Worm (Caenorhabditis elegans) whole organism, L1 larva: ENCODE data around the gene msra-1.

Experiments used
- C04F5.9 ChIP-seq: sonication (generic microtip); optimal IDR thresholded peaks from 2 replicates; lab custom pipeline; 2016; ENCODE audit warnings: missing genetic modification characterization, missing compliant biosample characterization
- alr-1 ChIP-seq: fragments of 200-800 bp; sonication (Bioruptor generic); optimal IDR thresholded peaks from 2 replicates; lab custom pipeline; 2018; ENCODE audit warnings: borderline replicate concordance, mild to moderate bottlenecking, missing genetic modification characterization, missing compliant biosample characterization
- aly-2 ChIP-seq: fragments of 150-350 bp; optimal IDR thresholded peaks from 2 replicates; lab custom pipeline; 2014; ENCODE audit warnings: missing biosample characterization, missing genetic modification characterization
- ama-1 ChIP-seq: fragments of 150-350 bp; optimal IDR thresholded peaks from 2 replicates; lab custom pipeline; 2014
- blmp-1 ChIP-seq: fragments of 150-350 bp; optimal IDR thresholded peaks from 2 replicates; lab custom pipeline; 2014; ENCODE audit warnings: missing biosample characterization, missing genetic modification characterization
- ceh-63 ChIP-seq: fragments of 200-800 bp; sonication (Bioruptor generic); optimal IDR thresholded peaks from 2 replicates; lab custom pipeline; 2018; ENCODE audit warnings: mild to moderate bottlenecking, missing genetic modification characterization, missing compliant biosample characterization
- ceh-90 ChIP-seq: sonication (generic microtip); optimal IDR thresholded peaks from 2 replicates; lab custom pipeline; 2016; ENCODE audit warnings: missing genetic modification characterization, missing compliant biosample characterization
- ces-1 ChIP-seq: fragments of 150-350 bp; optimal IDR thresholded peaks from 2 replicates; lab custom pipeline; 2014; ENCODE audit warnings: missing biosample characterization, missing genetic modification reagents, missing genetic modification characterization
- dpl-1 ChIP-seq, 3 experiments: fragments of 150-350 bp in 2 of 3; sonication (generic microtip) in 1 of 3; optimal IDR thresholded peaks; 2 replicates each; lab custom pipeline; 2014 to 2017; ENCODE audit warnings: missing biosample characterization in 3 of 3, missing genetic modification characterization in 3 of 3, missing genetic modification reagents in 3 of 3
- dsc-1 ChIP-seq: sonication (generic microtip); optimal IDR thresholded peaks from 2 replicates; lab custom pipeline; 2016; ENCODE audit warnings: mild to moderate bottlenecking, missing genetic modification characterization, missing compliant biosample characterization
- efl-1 ChIP-seq, 4 experiments: fragments of 150-350 bp; optimal IDR thresholded peaks in 3 of 4; peaks in 1 of 4; 1 replicate in 1 of 4; 2 replicates in 3 of 4; lab custom pipeline; 2014; ENCODE audit warnings: missing biosample characterization in 2 of 4, missing genetic modification characterization in 2 of 4, missing genetic modification reagents in 2 of 4
- egl-13 ChIP-seq: sonication (generic microtip); optimal IDR thresholded peaks from 2 replicates; lab custom pipeline; 2016; ENCODE audit warnings: missing genotype, missing genetic modification reagents, missing genetic modification characterization, missing compliant biosample characterization
- elt-2 ChIP-seq: sonication (generic microtip); optimal IDR thresholded peaks from 2 replicates; lab custom pipeline; 2016; ENCODE audit warnings: missing genetic modification characterization, mild to moderate bottlenecking, inconsistent platforms, missing compliant biosample characterization, missing genetic modification reagents
- elt-3 ChIP-seq, 6 experiments: fragments of 150-350 bp in 1 of 6; sonication (generic microtip); optimal IDR thresholded peaks; 2 replicates each; lab custom pipeline; 2017 to 2018; ENCODE audit warnings: missing biosample characterization in 6 of 6, missing genetic modification characterization in 6 of 6, inconsistent platforms in 1 of 6
- grh-1 ChIP-seq: fragments of 200-800 bp; sonication (Bioruptor generic); IDR thresholded peaks from 2 replicates; pipeline ENCODE4 v1.3.6; 2022; ENCODE audit warnings: missing genetic modification reagents, missing genetic modification characterization, missing compliant biosample characterization
- hlh-4 ChIP-seq: sonication (generic microtip); optimal IDR thresholded peaks from 2 replicates; lab custom pipeline; 2016; ENCODE audit warnings: mild to moderate bottlenecking, missing genetic modification characterization, missing compliant biosample characterization
- lin-14 ChIP-seq: fragments of 200-800 bp; sonication (Bioruptor generic); optimal IDR thresholded peaks from 2 replicates; lab custom pipeline; 2018; ENCODE audit warnings: mild to moderate bottlenecking, missing genetic modification characterization, moderate library complexity, missing compliant biosample characterization
- lin-15B ChIP-seq: fragments of 150-350 bp; sonication (generic microtip); optimal IDR thresholded peaks from 3 replicates; lab custom pipeline; 2014; ENCODE audit warnings: missing biosample characterization, missing genetic modification characterization
- lin-35 ChIP-seq, 2 experiments: fragments of 150-350 bp; optimal IDR thresholded peaks; 2 replicates each; lab custom pipeline; 2014; ENCODE audit warnings: missing biosample characterization in 2 of 2, missing genetic modification characterization in 2 of 2, missing genetic modification reagents in 2 of 2
- lir-3 ChIP-seq: sonication (generic microtip); optimal IDR thresholded peaks from 2 replicates; lab custom pipeline; 2016; ENCODE audit warnings: mild to moderate bottlenecking, missing genetic modification characterization, moderate library complexity, missing compliant biosample characterization; ENCODE audit not compliant: poor library complexity
- lsy-2 ChIP-seq, 2 experiments: fragments of 150-350 bp; optimal IDR thresholded peaks; 2 replicates each; lab custom pipeline; 2014; ENCODE audit warnings: missing biosample characterization in 2 of 2, missing genetic modification characterization in 2 of 2
- mdl-1 ChIP-seq, 2 experiments: fragments of 150-350 bp; optimal IDR thresholded peaks; 2 replicates each; lab custom pipeline; 2014 to 2017; ENCODE audit warnings: missing biosample characterization in 2 of 2, missing genetic modification characterization in 2 of 2, inconsistent platforms in 1 of 2
- mef-2 ChIP-seq: fragments of 150-350 bp; optimal IDR thresholded peaks from 2 replicates; lab custom pipeline; 2014; ENCODE audit warnings: missing biosample characterization, missing genetic modification characterization
- mep-1 ChIP-seq: fragments of 150-350 bp; optimal IDR thresholded peaks from 2 replicates; lab custom pipeline; 2014; ENCODE audit warnings: missing biosample characterization, missing genetic modification characterization
- nhr-19 ChIP-seq: fragments of 200-800 bp; sonication (Bioruptor generic); conservative IDR thresholded peaks from 2 replicates; pipeline ENCODE4 v1.3.6; 2022; ENCODE audit warnings: missing genetic modification characterization, missing compliant biosample characterization
- nhr-237 ChIP-seq: fragments of 150-350 bp; optimal IDR thresholded peaks from 2 replicates; lab custom pipeline; 2014; ENCODE audit warnings: missing biosample characterization, missing genetic modification characterization
- nhr-71 ChIP-seq: sonication (generic microtip); optimal IDR thresholded peaks from 2 replicates; lab custom pipeline; 2016; ENCODE audit warnings: mild to moderate bottlenecking, missing genetic modification characterization, moderate library complexity, missing compliant biosample characterization
- nhr-84 ChIP-seq: sonication (generic microtip); optimal IDR thresholded peaks from 2 replicates; lab custom pipeline; 2017; ENCODE audit warnings: missing biosample characterization, missing genetic modification characterization
- nhr-85 ChIP-seq: sonication (generic microtip); peaks from one replicate; lab custom pipeline; 2016; ENCODE audit warnings: missing genetic modification characterization, inconsistent platforms, missing compliant biosample characterization
- nhr-90 ChIP-seq: sonication (generic microtip); optimal IDR thresholded peaks from 2 replicates; lab custom pipeline; 2016; ENCODE audit warnings: mild to moderate bottlenecking, missing genetic modification characterization, missing compliant biosample characterization; ENCODE audit not compliant: poor library complexity
- pag-3 ChIP-seq: sonication (generic microtip); optimal IDR thresholded peaks from 2 replicates; lab custom pipeline; 2017; ENCODE audit warnings: missing genetic modification characterization, mild to moderate bottlenecking, missing compliant biosample characterization, antibody characterized with exemption, borderline replicate concordance; ENCODE audit not compliant: insufficient read depth
- snu-23 ChIP-seq: sonication (generic microtip); optimal IDR thresholded peaks from 2 replicates; lab custom pipeline; 2016; ENCODE audit warnings: missing genetic modification characterization, missing compliant biosample characterization
- sox-4 ChIP-seq: sonication (generic microtip); optimal IDR thresholded peaks from 2 replicates; lab custom pipeline; 2016; ENCODE audit warnings: missing genetic modification characterization, missing compliant biosample characterization
- sup-37 ChIP-seq: fragments of 200-800 bp; sonication (Bioruptor generic); optimal IDR thresholded peaks from 2 replicates; lab custom pipeline; 2018; ENCODE audit warnings: mild to moderate bottlenecking, missing genetic modification characterization, missing compliant biosample characterization
- tbx-2 ChIP-seq: sonication (generic microtip); optimal IDR thresholded peaks from 2 replicates; lab custom pipeline; 2016; ENCODE audit warnings: missing genetic modification characterization, missing compliant biosample characterization
- unc-130 ChIP-seq: fragments of 150-350 bp; optimal IDR thresholded peaks from 2 replicates; lab custom pipeline; 2017; ENCODE audit warnings: missing biosample characterization, missing genetic modification characterization, inconsistent platforms
- unc-62 ChIP-seq: fragments of 150-350 bp; optimal IDR thresholded peaks from 2 replicates; lab custom pipeline; 2014; ENCODE audit warnings: missing biosample characterization, missing genetic modification reagents, missing genetic modification characterization
- unc-86 ChIP-seq: sonication (generic microtip); optimal IDR thresholded peaks from 2 replicates; lab custom pipeline; 2016; ENCODE audit warnings: missing genetic modification characterization, missing compliant biosample characterization
- xbp-1 ChIP-seq: sonication (generic microtip); optimal IDR thresholded peaks from 2 replicates; lab custom pipeline; 2016; ENCODE audit warnings: missing genetic modification characterization, missing compliant biosample characterization
- zag-1 ChIP-seq: fragments of 150-350 bp; optimal IDR thresholded peaks from 2 replicates; lab custom pipeline; 2014; ENCODE audit warnings: missing biosample characterization, missing genetic modification characterization
- zip-4 ChIP-seq: fragments of 200-800 bp; sonication (Bioruptor generic); optimal IDR thresholded peaks from 2 replicates; lab custom pipeline; 2018; ENCODE audit warnings: mild to moderate bottlenecking, missing genetic modification characterization, moderate library complexity, missing compliant biosample characterization

The msra-1 gene

DNA sequence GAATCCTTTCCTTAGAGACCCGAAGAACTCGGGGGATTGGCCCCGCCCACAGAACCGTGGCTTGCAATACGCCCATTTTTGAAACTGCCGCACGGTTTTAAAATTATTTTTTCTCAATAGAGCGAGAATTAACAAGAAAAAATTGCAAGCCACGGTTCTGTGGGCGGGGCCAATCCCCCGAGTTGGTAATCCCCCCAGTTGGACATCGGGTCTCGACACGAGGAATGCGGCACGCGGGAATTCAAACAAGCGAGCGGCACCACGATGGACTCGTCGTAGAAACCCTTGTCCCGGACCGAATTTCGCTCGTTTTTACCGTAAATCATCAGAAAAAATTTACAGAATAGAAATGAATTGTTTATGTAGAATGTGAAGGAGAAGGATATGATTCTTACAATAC is 10.8 kb downstream of the msra-1 start:
- TF ChIP-seq efl-1 (optimal IDR thresholded peaks at IDR 0.05; lab: Kevin White, UChicago) (peak in 1 of 2 experiments; percentile 2), efl-1 (GFP tag; optimal IDR thresholded peaks at IDR 0.05 in 1 of 2; lab: Kevin White, UChicago) (peak in 1 of 2 experiments; percentile 20), lin-15B (tag; lab: Kevin White, UChicago) (no peak)

DNA sequence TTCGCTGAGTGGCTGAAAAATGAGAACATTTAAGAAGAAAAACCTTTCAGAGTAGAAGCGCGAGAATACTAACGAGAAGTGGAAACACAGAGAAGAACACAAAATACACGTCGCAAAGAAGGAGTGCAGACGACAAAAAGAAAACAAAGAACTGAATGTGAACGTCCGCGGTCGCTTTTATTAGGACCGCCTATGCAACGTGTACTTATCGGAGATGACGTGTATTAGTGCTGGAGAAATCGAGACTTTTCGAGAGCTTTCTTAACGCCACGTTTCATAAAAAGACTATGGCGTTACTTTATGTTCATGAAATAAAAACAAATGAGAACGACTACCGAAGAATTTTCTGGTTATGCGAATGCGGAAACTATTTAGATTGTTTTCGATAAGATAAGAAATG is 11.3 kb downstream of the msra-1 start, which contains the start of gene hsp-4:
TSS of gene hsp-4 (minus strand) at position 139 of the 400 bp plus-strand sequence.
- no peak for TF ChIP-seq unc-62 (GFP tag; lab: Kevin White, UChicago)
- no peak for TF ChIP-seq alr-1
- peak; percentile 79 for TF ChIP-seq blmp-1
- no peak for TF ChIP-seq nhr-237 (tag; lab: Kevin White, UChicago)
- TF ChIP-seq lin-14 (GFP tag; lab: Kevin White, UChicago): peak; percentile 23
- no peak for TF ChIP-seq elt-3 (tag; optimal IDR thresholded peaks at IDR 0.05; lab: Kevin White, UChicago)
- peak; percentile 100 for TF ChIP-seq xbp-1 (tag; lab: Kevin White, UChicago)
- no peak for TF ChIP-seq hlh-4 (tag; lab: Kevin White, UChicago)
- TF ChIP-seq aly-2 (tag; lab: Kevin White, UChicago): no peak
- no peak for TF ChIP-seq ces-1
- no peak for TF ChIP-seq grh-1 (GFP tag; lab: Robert Waterston, UW)
- no peak for TF ChIP-seq ceh-90 (tag; lab: Kevin White, UChicago)
- TF ChIP-seq mep-1 (tag; lab: Kevin White, UChicago): peak; percentile 24

DNA sequence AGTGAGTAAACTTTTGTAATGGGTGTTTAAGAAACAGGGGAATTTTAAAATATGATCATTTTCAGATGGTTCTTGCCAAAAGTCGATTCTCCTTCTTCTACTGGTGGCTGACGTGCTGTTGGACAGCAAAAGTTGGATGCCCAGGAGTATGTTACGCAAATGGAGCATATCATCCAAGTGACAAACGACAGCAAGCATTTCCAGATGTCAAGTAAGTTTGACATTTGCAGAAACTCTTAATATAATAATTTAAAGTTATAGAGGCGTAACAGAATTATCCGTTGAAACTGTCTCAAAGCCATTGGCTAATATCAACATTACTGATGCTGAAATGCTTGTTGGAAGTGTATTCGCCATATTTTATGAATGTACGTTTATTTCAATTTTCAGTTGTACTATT is 15.8 kb downstream of the msra-1 start:
- TF ChIP-seq sox-4 (no peak), elt-2 (tag; lab: Kevin White, UChicago) (no peak), snu-23 (GFP tag; lab: Kevin White, UChicago) (no peak), efl-1 (optimal IDR thresholded peaks at IDR 0.05; lab: Kevin White, UChicago) (no peak), efl-1 (GFP tag; optimal IDR thresholded peaks at IDR 0.05 in 1 of 2; lab: Kevin White, UChicago) (peak in 1 of 2 experiments; percentile 80)
- TF ChIP-seq, all 84 proteins: peak for 1

DNA sequence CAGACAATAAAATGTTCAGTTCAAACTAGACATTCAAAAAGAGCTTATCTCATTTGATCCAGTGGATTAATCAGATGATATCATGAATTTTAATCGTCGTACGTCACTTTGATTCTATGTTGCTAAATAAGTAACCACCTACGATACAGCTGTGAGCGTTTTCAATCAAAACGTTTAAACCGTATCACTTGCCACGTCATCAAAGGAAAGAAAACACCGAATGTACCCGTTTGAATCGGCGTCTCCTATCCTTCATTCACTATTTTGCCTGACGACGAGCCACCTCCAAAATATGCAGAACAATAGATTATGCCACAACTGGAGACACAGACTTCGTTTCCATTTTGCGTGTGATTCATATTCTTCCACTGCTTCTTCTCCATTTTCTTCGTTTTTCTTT is 18.0 kb downstream of the msra-1 start:
- peak; percentile 22 for TF ChIP-seq dsc-1 (tag; lab: Kevin White, UChicago)
- TF ChIP-seq zip-4 (GFP tag; lab: Kevin White, UChicago): peak; percentile 9
- TF ChIP-seq nhr-84 (tag; lab: Kevin White, UChicago): peak; percentile 34
- no peak for TF ChIP-seq pag-3

DNA sequence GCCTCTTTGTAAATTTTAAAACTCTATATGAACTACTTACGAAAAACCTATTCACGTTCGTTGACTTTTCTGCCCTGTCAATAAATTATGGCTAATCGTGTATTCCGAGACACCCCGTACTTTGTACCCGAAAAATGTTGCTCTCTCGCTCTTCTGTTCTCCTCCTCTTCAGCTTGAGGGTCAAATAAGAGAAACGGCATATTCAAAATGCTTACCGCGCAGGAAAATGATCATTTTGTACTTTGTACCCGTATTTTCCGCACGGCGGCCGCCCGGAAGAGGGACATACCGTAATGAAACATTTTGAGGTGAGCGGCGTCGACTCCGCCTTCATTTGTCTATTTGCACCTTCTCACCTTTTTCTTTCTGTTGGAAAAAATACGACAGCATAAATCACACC is 20.2 kb downstream of the msra-1 start:
- TF ChIP-seq lin-14 (GFP tag; lab: Kevin White, UChicago): no peak
- peak; percentile 4 for TF ChIP-seq ama-1 (lab: Kevin White, UChicago)
- no peak for TF ChIP-seq zip-4 (GFP tag; lab: Kevin White, UChicago)
- no peak for TF ChIP-seq nhr-71 (tag; lab: Kevin White, UChicago)
- no peak for TF ChIP-seq lir-3 (tag; lab: Kevin White, UChicago)

DNA sequence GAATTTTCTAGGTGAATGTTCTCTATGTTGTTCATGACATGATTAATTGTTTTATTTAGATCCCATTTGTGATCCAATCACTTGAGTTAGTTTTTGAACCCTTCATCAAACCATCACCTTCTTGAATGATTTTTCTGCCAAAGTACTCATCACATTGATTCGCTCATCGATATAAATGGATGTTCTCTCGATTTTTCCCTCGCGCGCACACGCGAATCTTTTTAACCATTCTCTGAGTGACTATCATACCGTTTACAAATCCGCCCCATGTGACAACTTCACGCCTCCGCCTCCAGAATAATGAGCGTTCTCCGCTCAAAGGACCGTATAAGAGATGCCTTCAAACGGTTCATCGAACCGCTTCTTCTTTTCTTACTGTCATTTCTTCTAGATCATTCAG is 21.0 kb downstream of the msra-1 start:
- TF ChIP-seq C04F5.9 (tag; lab: Kevin White, UChicago): no peak
- TF ChIP-seq blmp-1: peak; percentile 86
- TF ChIP-seq mdl-1 (tag; optimal IDR thresholded peaks at IDR 0.05; lab: Kevin White, UChicago): peak in 1 of 2 experiments; percentile 85
- TF ChIP-seq nhr-90 (tag; lab: Kevin White, UChicago): peak; percentile 65
- peak; percentile 92 for TF ChIP-seq nhr-19 (GFP tag; lab: Robert Waterston, UW)
- TF ChIP-seq nhr-71 (tag; lab: Kevin White, UChicago): peak; percentile 71
- no peak for TF ChIP-seq ceh-63 (GFP tag; lab: Kevin White, UChicago)
- TF ChIP-seq xbp-1 (tag; lab: Kevin White, UChicago): no peak
- TF ChIP-seq nhr-85 (tag; lab: Kevin White, UChicago): peak; percentile 94
- TF ChIP-seq zag-1 (tag; lab: Kevin White, UChicago): no peak
- TF ChIP-seq unc-130: peak; percentile 72
- TF ChIP-seq grh-1 (GFP tag; lab: Robert Waterston, UW): 0 out of 2 replicates have a peak, but pooled peaks have one; percentile 17
- TF ChIP-seq lin-14 (GFP tag; lab: Kevin White, UChicago): peak; percentile 50
- TF ChIP-seq tbx-2: peak; percentile 65
- peak in 1 of 3 experiments; percentile 13 for TF ChIP-seq dpl-1 (GFP tag; optimal IDR thresholded peaks at IDR 0.05; lab: Kevin White, UChicago)
- TF ChIP-seq mef-2: no peak
- no peak for TF ChIP-seq sup-37 (GFP tag; lab: Kevin White, UChicago)
- TF ChIP-seq lsy-2 (tag; optimal IDR thresholded peaks at IDR 0.05; lab: Kevin White, UChicago): peak in 1 of 2 experiments; percentile 18
- TF ChIP-seq lin-35 (GFP tag; optimal IDR thresholded peaks at IDR 0.05; lab: Kevin White, UChicago): peak in 1 of 2 experiments; percentile 63
- TF ChIP-seq egl-13 (tag; lab: Kevin White, UChicago): no peak
- no peak for TF ChIP-seq unc-86 (tag; lab: Kevin White, UChicago)
